Worm (Caenorhabditis elegans) whole organism, young adult: ENCODE measurements around the gene C42C1.8.

ENCODE experiments used
- B0019.2 ChIP-seq: fragments of 200-800 bp; sonication (Bioruptor generic); conservative IDR thresholded peaks from 2 replicates; pipeline ENCODE4 v1.3.6; 2022; ENCODE audit warnings: missing genetic modification reagents, missing genetic modification characterization, missing compliant biosample characterization
- F57A8.1 ChIP-seq: fragments of 200-800 bp; sonication (Bioruptor generic); optimal IDR thresholded peaks from 2 replicates; lab custom pipeline; 2018; ENCODE audit warnings: mild to moderate bottlenecking, missing genetic modification characterization, moderate library complexity, missing compliant biosample characterization
- F57C9.4 ChIP-seq: sonication (generic microtip); optimal IDR thresholded peaks from 2 replicates; lab custom pipeline; 2017; ENCODE audit warnings: mild to moderate bottlenecking, missing genetic modification characterization, missing compliant biosample characterization
- K12H6.12 ChIP-seq: fragments of 200-800 bp; sonication (Bioruptor generic); optimal IDR thresholded peaks from 2 replicates; lab custom pipeline; 2018; ENCODE audit warnings: mild to moderate bottlenecking, missing genetic modification characterization, missing compliant biosample characterization
- akir-1 ChIP-seq: fragments of 200-800 bp; sonication (Bioruptor generic); optimal IDR thresholded peaks from 2 replicates; lab custom pipeline; 2018; ENCODE audit warnings: mild to moderate bottlenecking, missing genetic modification characterization, moderate library complexity, missing compliant biosample characterization
- attf-3 ChIP-seq: fragments of 200-800 bp; sonication (Bioruptor generic); conservative IDR thresholded peaks from 2 replicates; pipeline ENCODE4 v1.3.6; 2022; ENCODE audit warnings: missing genetic modification reagents, missing genetic modification characterization, missing compliant biosample characterization
- bed-2 ChIP-seq: fragments of 200-800 bp; sonication (Bioruptor generic); IDR thresholded peaks from 2 replicates; pipeline ENCODE4 v1.3.6; 2022; ENCODE audit warnings: missing genetic modification reagents, missing genetic modification characterization, missing compliant biosample characterization
- cebp-2 ChIP-seq: fragments of 200-800 bp; sonication (Bioruptor generic); IDR thresholded peaks from 2 replicates; pipeline ENCODE4 v1.3.6; 2022; ENCODE audit warnings: missing genetic modification characterization, missing compliant biosample characterization
- ceh-40 ChIP-seq: fragments of 200-800 bp; sonication (Bioruptor generic); IDR thresholded peaks from 2 replicates; pipeline ENCODE4 v1.3.6; 2022; ENCODE audit warnings: missing genetic modification characterization, missing compliant biosample characterization
- chd-7 ChIP-seq: sonication (generic microtip); optimal IDR thresholded peaks from 2 replicates; lab custom pipeline; 2016; ENCODE audit warnings: mild to moderate bottlenecking, missing genetic modification characterization, moderate library complexity, missing compliant biosample characterization
- egl-18 ChIP-seq: fragments of 200-800 bp; sonication (Bioruptor generic); IDR thresholded peaks from 2 replicates; pipeline ENCODE4 v1.3.6; 2022; ENCODE audit warnings: missing genetic modification reagents, missing genetic modification characterization, missing compliant biosample characterization
- egl-44 ChIP-seq: fragments of 200-800 bp; sonication (Bioruptor generic); IDR thresholded peaks from 2 replicates; pipeline ENCODE4 v1.3.6; 2022; ENCODE audit warnings: missing genetic modification reagents, missing genetic modification characterization, missing compliant biosample characterization
- let-607 ChIP-seq, 2 experiments: fragments of 200-800 bp in 1 of 2; sonication (Bioruptor generic) in 1 of 2; sonication (generic microtip) in 1 of 2; optimal IDR thresholded peaks; 2 replicates each; lab custom pipeline; 2016 to 2018; ENCODE audit warnings: mild to moderate bottlenecking in 2 of 2, missing compliant biosample characterization in 2 of 2, missing genetic modification characterization in 2 of 2, moderate library complexity in 2 of 2, missing genotype in 1 of 2
- lin-26 ChIP-seq: fragments of 200-800 bp; sonication (Bioruptor generic); IDR thresholded peaks from 2 replicates; pipeline ENCODE4 v1.3.6; 2022; ENCODE audit warnings: missing genetic modification reagents, missing genetic modification characterization, missing compliant biosample characterization
- lin-35 ChIP-seq, 3 experiments: fragments of 150-350 bp in 2 of 3; sonication (generic microtip) in 1 of 3; optimal IDR thresholded peaks; 2 replicates each; lab custom pipeline; 2014 to 2018; ENCODE audit warnings: missing biosample characterization in 3 of 3, missing genetic modification characterization in 3 of 3, missing genetic modification reagents in 3 of 3
- lin-40 ChIP-seq: sonication (generic microtip); optimal IDR thresholded peaks from 2 replicates; lab custom pipeline; 2016; ENCODE audit warnings: missing genetic modification characterization, mild to moderate bottlenecking, missing compliant biosample characterization, missing genotype, missing genetic modification reagents
- lsl-1 ChIP-seq: fragments of 200-800 bp; sonication (Bioruptor generic); optimal IDR thresholded peaks from 2 replicates; lab custom pipeline; 2018; ENCODE audit warnings: mild to moderate bottlenecking, missing genetic modification characterization, moderate library complexity, missing compliant biosample characterization
- lsy-27 ChIP-seq: sonication (generic microtip); optimal IDR thresholded peaks from 2 replicates; lab custom pipeline; 2017; ENCODE audit warnings: missing genetic modification characterization, mild to moderate bottlenecking, missing compliant biosample characterization, antibody characterized with exemption, missing genotype, borderline replicate concordance; ENCODE audit not compliant: insufficient read depth
- madf-10 ChIP-seq: sonication (generic microtip); optimal IDR thresholded peaks from 2 replicates; lab custom pipeline; 2016; ENCODE audit warnings: mild to moderate bottlenecking, missing genetic modification characterization, missing compliant biosample characterization
- madf-3 ChIP-seq: fragments of 200-800 bp; sonication (Bioruptor generic); IDR thresholded peaks from 2 replicates; pipeline ENCODE4 v1.3.6; 2022; ENCODE audit warnings: missing genetic modification reagents, missing genetic modification characterization, missing compliant biosample characterization
- madf-6 ChIP-seq: fragments of 200-800 bp; sonication (Bioruptor generic); IDR thresholded peaks from 2 replicates; pipeline ENCODE4 v1.3.6; 2022; ENCODE audit warnings: missing genetic modification reagents, missing genetic modification characterization, missing compliant biosample characterization
- nfyb-1 ChIP-seq: fragments of 200-800 bp; sonication (Bioruptor generic); IDR thresholded peaks from 2 replicates; pipeline ENCODE4 v1.3.6; 2022; ENCODE audit warnings: missing genetic modification reagents, missing genetic modification characterization, missing compliant biosample characterization
- nhr-90 ChIP-seq: sonication (generic microtip); optimal IDR thresholded peaks from 2 replicates; lab custom pipeline; 2016; ENCODE audit warnings: missing genotype, mild to moderate bottlenecking, missing genetic modification characterization, missing compliant biosample characterization
- pbrm-1 ChIP-seq: fragments of 200-800 bp; sonication (Bioruptor generic); IDR thresholded peaks from 2 replicates; pipeline ENCODE4 v1.3.6; 2022; ENCODE audit warnings: missing genetic modification reagents, missing genetic modification characterization, missing compliant biosample characterization
- rcor-1 ChIP-seq: fragments of 200-800 bp; sonication (Bioruptor generic); IDR thresholded peaks from 2 replicates; pipeline ENCODE4 v1.3.6; 2022; ENCODE audit warnings: missing genetic modification reagents, missing genetic modification characterization, missing compliant biosample characterization
- rpc-1 ChIP-seq, 2 experiments: fragments of 150-350 bp in 1 of 2; sonication (generic microtip) in 1 of 2; optimal IDR thresholded peaks; 2 replicates each; lab custom pipeline; 2014 to 2018; ENCODE audit warnings: missing biosample characterization in 1 of 2, missing genetic modification characterization in 1 of 2, missing genetic modification reagents in 1 of 2, missing genotype in 1 of 2
- sdz-38 ChIP-seq: sonication (generic microtip); optimal IDR thresholded peaks from 2 replicates; lab custom pipeline; 2016; ENCODE audit warnings: missing genotype, missing genetic modification characterization, missing compliant biosample characterization
- sea-2 ChIP-seq: fragments of 200-800 bp; sonication (Bioruptor generic); IDR thresholded peaks from 2 replicates; pipeline ENCODE4 v1.3.6; 2022; ENCODE audit warnings: missing genetic modification characterization, missing compliant biosample characterization
- snpc-3.4 ChIP-seq: sonication (generic microtip); optimal IDR thresholded peaks from 2 replicates; lab custom pipeline; 2017; ENCODE audit warnings: missing genetic modification characterization, mild to moderate bottlenecking, missing compliant biosample characterization, antibody characterized with exemption, moderate library complexity, missing genotype, missing genetic modification reagents
- sptf-2 ChIP-seq: fragments of 200-800 bp; sonication (Bioruptor generic); optimal IDR thresholded peaks from 2 replicates; lab custom pipeline; 2018; ENCODE audit warnings: mild to moderate bottlenecking, missing genetic modification characterization, missing compliant biosample characterization
- zfh-2 ChIP-seq: fragments of 200-800 bp; sonication (Bioruptor generic); conservative IDR thresholded peaks from 2 replicates; pipeline ENCODE4 v1.3.6; 2022; ENCODE audit warnings: missing genetic modification reagents, missing genetic modification characterization, missing compliant biosample characterization
- ztf-3 ChIP-seq: fragments of 200-800 bp; sonication (Bioruptor generic); optimal IDR thresholded peaks from 2 replicates; lab custom pipeline; 2018; ENCODE audit warnings: mild to moderate bottlenecking, missing genetic modification characterization, missing compliant biosample characterization

C42C1.8 gene

DNA sequence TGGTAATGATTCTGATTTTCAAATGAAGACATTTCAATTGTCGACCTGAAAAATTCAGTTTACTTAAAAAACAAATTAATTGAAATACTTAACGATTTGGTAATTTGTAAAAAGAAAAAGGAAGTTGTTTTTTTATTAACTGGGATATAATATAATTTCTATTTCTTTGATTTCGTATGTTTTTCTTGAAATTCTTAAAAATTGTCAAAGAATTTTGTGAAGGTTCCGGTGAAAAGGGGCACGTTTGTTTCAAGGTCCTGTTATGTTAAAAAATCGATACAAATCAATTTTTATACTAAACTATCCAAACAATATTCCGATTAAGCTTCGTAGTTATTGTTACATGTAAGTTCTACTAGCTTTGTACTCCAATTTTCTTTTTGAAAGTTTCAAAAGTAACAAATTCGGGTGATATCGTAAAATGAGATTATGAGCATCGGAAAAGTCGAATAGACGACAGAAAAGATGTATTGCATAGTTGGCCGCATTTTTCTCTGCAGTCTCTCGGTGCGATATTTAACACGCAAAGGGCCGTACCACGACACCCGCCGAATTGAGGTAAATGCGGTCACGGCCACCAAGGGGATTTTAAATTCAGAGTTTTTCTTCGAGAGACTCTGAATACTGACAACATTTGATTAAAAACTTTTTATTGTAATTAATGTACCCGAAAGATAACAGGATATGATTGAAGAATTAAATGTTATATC is 31.5 kb upstream of the C42C1.8 start, which contains the start of gene Y39C12A.9:
Gene Y39C12A.9, minus strand, starts transcription at position 51 of the 710 bp plus-strand sequence.
- TF ChIP-seq attf-3 (GFP tag; lab: Robert Waterston, UW) (no peak), madf-3 (GFP tag; lab: Robert Waterston, UW) (no peak), sptf-2 (no peak), lin-35 (GFP tag; optimal IDR thresholded peaks at IDR 0.05; lab: Kevin White, UChicago) (no peak), akir-1 (no peak), pbrm-1 (GFP tag; lab: Robert Waterston, UW) (no peak), lsl-1 (GFP tag; lab: Kevin White, UChicago) (no peak), bed-2 (no peak), madf-6 (GFP tag; lab: Robert Waterston, UW) (no peak), rcor-1 (GFP tag; lab: Robert Waterston, UW) (no peak), F57A8.1 (no peak), nhr-90 (tag; lab: Kevin White, UChicago) (no peak), nfyb-1 (GFP tag; lab: Robert Waterston, UW) (no peak), lsy-27 (tag; lab: Kevin White, UChicago) (no peak), rpc-1 (optimal IDR thresholded peaks at IDR 0.05; lab: Kevin White, UChicago) (no peak), rpc-1 (tag; optimal IDR thresholded peaks at IDR 0.05; lab: Kevin White, UChicago) (no peak)

DNA sequence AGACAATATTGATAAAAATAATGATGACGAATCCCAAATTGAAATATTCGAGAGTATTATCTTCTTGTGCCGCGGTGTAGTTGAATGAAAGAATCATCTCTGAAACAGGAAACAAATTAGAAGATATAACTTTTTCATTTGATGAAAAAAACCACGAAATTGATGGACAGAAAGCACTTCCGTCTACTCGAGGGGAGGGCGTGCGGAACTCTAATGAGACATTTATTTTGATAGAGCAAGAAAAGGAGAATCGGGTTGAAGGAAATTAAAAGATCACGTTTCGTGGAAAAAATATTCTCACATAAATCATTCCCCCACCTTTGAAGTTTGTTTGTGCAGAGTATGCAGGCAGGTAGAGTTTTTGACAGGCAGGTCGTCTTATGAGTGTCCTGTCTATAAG is 29.5 kb upstream of the C42C1.8 start, which contains the start of gene sre-14:
Gene sre-14, minus strand, starts transcription at position 101 of the 400 bp plus-strand sequence.
- TF ChIP-seq K12H6.12 (tag; lab: Kevin White, UChicago) (no peak), zfh-2 (no peak), lsy-27 (tag; lab: Kevin White, UChicago) (no peak), ceh-40 (GFP tag; lab: Robert Waterston, UW) (no peak), lin-40 (tag; lab: Kevin White, UChicago) (no peak), nhr-90 (tag; lab: Kevin White, UChicago) (no peak), let-607 (tag; optimal IDR thresholded peaks at IDR 0.05; lab: Kevin White, UChicago) (no peak), B0019.2 (GFP tag; lab: Robert Waterston, UW) (no peak), ztf-3 (GFP tag; lab: Kevin White, UChicago) (no peak), F57C9.4 (no peak), egl-18 (GFP tag; lab: Robert Waterston, UW) (no peak), rcor-1 (GFP tag; lab: Robert Waterston, UW) (no peak), cebp-2 (no peak), sea-2 (no peak), snpc-3.4 (tag; lab: Kevin White, UChicago) (no peak), egl-44 (GFP tag; lab: Robert Waterston, UW) (no peak), madf-10 (tag; lab: Kevin White, UChicago) (no peak)

DNA sequence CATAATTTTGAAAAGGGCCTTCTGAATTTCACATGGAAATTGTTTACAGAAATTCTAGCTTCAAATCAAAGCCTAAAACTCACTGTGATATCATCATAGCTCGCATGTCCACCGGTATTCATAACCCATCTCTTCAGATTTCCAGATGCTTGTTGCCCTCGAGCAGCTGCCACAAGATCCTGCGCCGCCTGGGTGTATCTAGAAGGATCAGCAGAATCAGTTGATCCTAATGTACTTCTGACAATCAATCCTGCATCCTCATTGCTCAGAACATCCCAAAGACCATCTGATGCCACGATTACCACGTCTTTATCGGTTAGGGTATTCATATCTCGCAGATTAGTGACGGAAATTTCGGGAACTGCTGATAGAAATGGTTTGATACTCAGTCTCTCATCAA is 25.0 kb upstream of the C42C1.8 start:
- TF ChIP-seq lsl-1 (GFP tag; lab: Kevin White, UChicago), result no peak
- TF ChIP-seq sdz-38, result no peak
- no peak for TF ChIP-seq lin-26 (GFP tag; lab: Robert Waterston, UW)
- no peak for TF ChIP-seq chd-7 (tag; lab: Kevin White, UChicago)
